Fruit fly (Drosophila melanogaster) whole organism, embryonic: ENCODE results near the gene TpnC25D.

Experiments
- Asciz ChIP-seq: fragments of 200-800 bp; sonication (Bioruptor generic); optimal IDR thresholded peaks from 2 replicates; lab custom pipeline; 2017; ENCODE audit warnings: missing biosample characterization, mild to moderate bottlenecking, missing genetic modification characterization, missing genetic modification reagents
- CG10209 ChIP-seq: fragments of 200-800 bp; sonication (Bioruptor generic); optimal IDR thresholded peaks from 3 replicates; lab custom pipeline; 2017; ENCODE audit warnings: missing biosample characterization, mild to moderate bottlenecking, missing genetic modification characterization, missing genetic modification reagents
- CG10321 ChIP-seq: fragments of 200-800 bp; sonication (Bioruptor generic); IDR thresholded peaks from 2 replicates; pipeline ENCODE4 v1.3.6; 2022; ENCODE audit warnings: missing biosample characterization, missing genetic modification characterization
- CG11696 ChIP-seq: fragments of 200-800 bp; sonication (Bioruptor generic); IDR thresholded peaks from 2 replicates; pipeline ENCODE4 v1.3.6; 2022; ENCODE audit warnings: missing biosample characterization, missing genetic modification characterization
- CG12071 ChIP-seq: fragments of 200-800 bp; sonication (Bioruptor generic); optimal IDR thresholded peaks from 3 replicates; lab custom pipeline; 2018; ENCODE audit warnings: missing biosample characterization, mild to moderate bottlenecking, missing genetic modification characterization
- CG12219 ChIP-seq: fragments of 200-800 bp; sonication (Bioruptor generic); optimal IDR thresholded peaks from 3 replicates; lab custom pipeline; 2018; ENCODE audit warnings: missing biosample characterization, mild to moderate bottlenecking, missing genetic modification characterization
- CG13287 ChIP-seq: fragments of 200-800 bp; sonication (Bioruptor generic); IDR thresholded peaks from 2 replicates; pipeline ENCODE4 v1.3.6; 2022; ENCODE audit warnings: missing biosample characterization, missing genetic modification characterization; ENCODE audit not compliant: partially characterized antibody
- CG13894 ChIP-seq: fragments of 200-800 bp; sonication (Bioruptor generic); optimal IDR thresholded peaks from 3 replicates; lab custom pipeline; 2018; ENCODE audit warnings: missing biosample characterization, mild to moderate bottlenecking, missing genetic modification characterization, moderate library complexity
- CG16813 ChIP-seq: fragments of 200-800 bp; sonication (Bioruptor generic); IDR thresholded peaks from 3 replicates; pipeline ENCODE4 v1.3.6; 2022; ENCODE audit warnings: missing biosample characterization, missing genetic modification characterization; ENCODE audit not compliant: partially characterized antibody
- CG16815 ChIP-seq: fragments of 200-800 bp; sonication (Bioruptor generic); optimal IDR thresholded peaks from 3 replicates; lab custom pipeline; 2017; ENCODE audit warnings: missing biosample characterization, mild to moderate bottlenecking, missing genetic modification characterization
- CG17186 ChIP-seq: fragments of 200-800 bp; sonication (Bioruptor generic); optimal IDR thresholded peaks from 3 replicates; lab custom pipeline; 2017; ENCODE audit warnings: missing biosample characterization, missing genetic modification reagents, missing genetic modification characterization
- CG17568 ChIP-seq: fragments of 200-800 bp; sonication (Bioruptor generic); optimal IDR thresholded peaks from 2 replicates; lab custom pipeline; 2018; ENCODE audit warnings: missing biosample characterization, mild to moderate bottlenecking, missing genetic modification characterization, moderate library complexity
- CG17912 ChIP-seq: fragments of 200-800 bp; sonication (Bioruptor generic); optimal IDR thresholded peaks from 2 replicates; lab custom pipeline; 2018; ENCODE audit warnings: missing biosample characterization, mild to moderate bottlenecking, missing genetic modification characterization
- CG18619 ChIP-seq: fragments of 200-800 bp; sonication (Bioruptor generic); optimal IDR thresholded peaks from 3 replicates; lab custom pipeline; 2017; ENCODE audit warnings: missing biosample characterization, mild to moderate bottlenecking, missing genetic modification characterization
- CG18764 ChIP-seq: fragments of 200-800 bp; sonication (Bioruptor generic); optimal IDR thresholded peaks from 3 replicates; lab custom pipeline; 2016; ENCODE audit warnings: missing biosample characterization, missing genetic modification characterization
- CG2875 ChIP-seq: fragments of 200-800 bp; sonication (Bioruptor generic); optimal IDR thresholded peaks from 2 replicates; lab custom pipeline; 2017; ENCODE audit warnings: missing biosample characterization, mild to moderate bottlenecking, missing genetic modification characterization, missing genetic modification reagents
- CG30020 ChIP-seq: fragments of 200-800 bp; optimal IDR thresholded peaks from 2 replicates; lab custom pipeline; 2019; ENCODE audit warnings: missing biosample characterization, mild to moderate bottlenecking, missing genetic modification characterization, moderate library complexity
- CG32767 ChIP-seq: fragments of 200-800 bp; sonication (Bioruptor generic); IDR thresholded peaks from 2 replicates; pipeline ENCODE4 v1.3.6; 2022; ENCODE audit warnings: missing biosample characterization, missing genetic modification characterization
- CG3281 ChIP-seq: fragments of 200-800 bp; sonication (Bioruptor generic); optimal IDR thresholded peaks from 3 replicates; lab custom pipeline; 2017; ENCODE audit warnings: missing biosample characterization, mild to moderate bottlenecking, missing genetic modification characterization
- CG33557 ChIP-seq: fragments of 200-800 bp; sonication (Bioruptor generic); optimal IDR thresholded peaks from 2 replicates; lab custom pipeline; 2019; ENCODE audit warnings: missing biosample characterization, mild to moderate bottlenecking, missing genetic modification characterization, moderate library complexity
- CG3407 ChIP-seq: fragments of 200-800 bp; sonication (Bioruptor generic); optimal IDR thresholded peaks from 2 replicates; lab custom pipeline; 2018; ENCODE audit warnings: missing biosample characterization, mild to moderate bottlenecking, missing genetic modification characterization
- CG3838 ChIP-seq: fragments of 200-800 bp; sonication (Bioruptor generic); optimal IDR thresholded peaks from 3 replicates; lab custom pipeline; 2016; ENCODE audit warnings: missing biosample characterization, missing genetic modification characterization
- CG4360 ChIP-seq: fragments of 200-800 bp; sonication (Bioruptor generic); IDR thresholded peaks from 2 replicates; pipeline ENCODE4 v1.3.6; 2022; ENCODE audit warnings: missing biosample characterization, missing genetic modification characterization
- CG8388 ChIP-seq: fragments of 200-800 bp; sonication (Bioruptor generic); optimal IDR thresholded peaks from 2 replicates; lab custom pipeline; 2019; ENCODE audit warnings: missing biosample characterization, mild to moderate bottlenecking, missing genetic modification characterization, moderate library complexity
- CG8765 ChIP-seq: fragments of 200-800 bp; sonication (Bioruptor generic); IDR thresholded peaks from 2 replicates; pipeline ENCODE4 v1.3.6; 2022; ENCODE audit warnings: missing biosample characterization, missing genetic modification characterization
- CG9609 ChIP-seq: fragments of 200-800 bp; sonication (Bioruptor generic); optimal IDR thresholded peaks from 3 replicates; lab custom pipeline; 2016; ENCODE audit warnings: missing biosample characterization, missing genetic modification characterization
- HHEX ChIP-seq: fragments of 200-800 bp; sonication (Bioruptor generic); optimal IDR thresholded peaks from 3 replicates; lab custom pipeline; 2017; ENCODE audit warnings: missing biosample characterization, mild to moderate bottlenecking, missing genetic modification characterization, missing genetic modification reagents
- Hr78 ChIP-seq, 2 experiments: fragments of 200-800 bp in 1 of 2; fragments of >200 bp in 1 of 2; sonication (Bioruptor generic) in 1 of 2; optimal IDR thresholded peaks; 2 replicates each; lab custom pipeline; 2017 to 2019; ENCODE audit warnings: missing biosample characterization in 2 of 2, missing genetic modification characterization in 2 of 2, mild to moderate bottlenecking in 1 of 2, moderate library complexity in 1 of 2
- Med ChIP-seq: fragments of 200-800 bp; sonication (Bioruptor generic); peaks from one replicate; lab custom pipeline; 2016; ENCODE audit warnings: missing biosample characterization, missing genetic modification characterization, mild to moderate bottlenecking, inconsistent platforms, moderate library complexity
- chm ChIP-seq: fragments of 200-800 bp; sonication (Bioruptor generic); IDR thresholded peaks from 2 replicates; pipeline ENCODE4 v1.3.6; 2022; ENCODE audit warnings: missing biosample characterization, missing genetic modification characterization
- fd64A ChIP-seq: fragments of 200-800 bp; sonication (Bioruptor generic); optimal IDR thresholded peaks from 3 replicates; lab custom pipeline; 2018; ENCODE audit warnings: missing biosample characterization, mild to moderate bottlenecking, missing genetic modification characterization
- fu2 ChIP-seq: fragments of 200-800 bp; sonication (Bioruptor generic); optimal IDR thresholded peaks from 2 replicates; lab custom pipeline; 2016; ENCODE audit warnings: missing biosample characterization, missing genetic modification characterization
- gcm ChIP-seq: fragments of 200-800 bp; sonication (Bioruptor generic); optimal IDR thresholded peaks from 2 replicates; lab custom pipeline; 2019; ENCODE audit warnings: missing biosample characterization, mild to moderate bottlenecking, missing genetic modification characterization, moderate library complexity
- gem ChIP-seq: fragments of 200-800 bp; sonication (Bioruptor generic); optimal IDR thresholded peaks from 2 replicates; lab custom pipeline; 2019; ENCODE audit warnings: missing biosample characterization, mild to moderate bottlenecking, missing genetic modification characterization, moderate library complexity
- inv ChIP-seq: fragments of 200-800 bp; sonication (Bioruptor generic); IDR thresholded peaks from 2 replicates; pipeline ENCODE4 v1.3.6; 2022; ENCODE audit warnings: missing biosample characterization, missing genetic modification characterization; ENCODE audit not compliant: partially characterized antibody
- kni ChIP-seq: fragments of 200-800 bp; sonication (Bioruptor generic); optimal IDR thresholded peaks from 3 replicates; lab custom pipeline; 2017; ENCODE audit warnings: mild to moderate bottlenecking, missing biosample characterization, missing genetic modification reagents, missing genetic modification characterization
- mld ChIP-seq: fragments of 200-800 bp; sonication (Bioruptor generic); IDR thresholded peaks from 3 replicates; pipeline ENCODE4 v1.3.6; 2022; ENCODE audit warnings: missing biosample characterization, missing genetic modification characterization; ENCODE audit not compliant: partially characterized antibody
- nerfin-2 ChIP-seq: fragments of 200-800 bp; sonication (Bioruptor generic); IDR thresholded peaks from 2 replicates; pipeline ENCODE4 v1.3.6; 2022; ENCODE audit warnings: missing biosample characterization, missing genetic modification characterization; ENCODE audit not compliant: partially characterized antibody
- nom ChIP-seq: fragments of 200-800 bp; sonication (Bioruptor generic); optimal IDR thresholded peaks from 2 replicates; lab custom pipeline; 2017; ENCODE audit warnings: missing biosample characterization, missing genetic modification characterization, mild to moderate bottlenecking, moderate library complexity, missing genetic modification reagents
- odd ChIP-seq: fragments of 200-800 bp; sonication (Bioruptor generic); optimal IDR thresholded peaks from 2 replicates; lab custom pipeline; 2017; ENCODE audit warnings: missing biosample characterization, mild to moderate bottlenecking, missing genetic modification characterization
- sc ChIP-seq, 3 experiments: fragments of >200 bp in 2 of 3; fragments of 200-800 bp in 1 of 3; sonication (Bioruptor generic) in 1 of 3; optimal IDR thresholded peaks; 2 replicates in 2 of 3; 3 replicates in 1 of 3; lab custom pipeline; 2017; ENCODE audit warnings: mild to moderate bottlenecking in 1 of 3, missing biosample characterization in 1 of 3, missing genetic modification characterization in 1 of 3, missing genetic modification reagents in 1 of 3
- sens ChIP-seq: fragments of 200-800 bp; sonication (Bioruptor generic); peaks from one replicate; lab custom pipeline; 2016; ENCODE audit warnings: missing biosample characterization, missing genetic modification characterization
- seq ChIP-seq: fragments of 200-800 bp; sonication (Bioruptor generic); IDR thresholded peaks from 2 replicates; pipeline ENCODE4 v1.3.6; 2022; ENCODE audit warnings: missing biosample characterization, missing genetic modification characterization
- shn ChIP-seq: fragments of 200-800 bp; sonication (Bioruptor generic); optimal IDR thresholded peaks from 3 replicates; lab custom pipeline; 2016; ENCODE audit warnings: missing biosample characterization, missing genetic modification characterization
- so ChIP-seq: fragments of 200-800 bp; sonication (Bioruptor generic); IDR thresholded peaks from 3 replicates; pipeline ENCODE4 v1.3.6; 2022; ENCODE audit warnings: missing biosample characterization, missing genetic modification characterization
- stc ChIP-seq: fragments of 200-800 bp; sonication (Bioruptor generic); IDR thresholded peaks from 2 replicates; pipeline ENCODE4 v1.3.6; 2022; ENCODE audit warnings: missing biosample characterization, missing genetic modification characterization
- tap ChIP-seq: fragments of 200-800 bp; optimal IDR thresholded peaks from 3 replicates; lab custom pipeline; 2019; ENCODE audit warnings: missing biosample characterization, mild to moderate bottlenecking, missing genetic modification characterization, moderate library complexity
- tll ChIP-seq, 2 experiments: fragments of 200-800 bp in 1 of 2; fragments of >200 bp in 1 of 2; sonication (Bioruptor generic) in 1 of 2; optimal IDR thresholded peaks; 2 replicates each; lab custom pipeline; 2017 to 2019; ENCODE audit warnings: missing biosample characterization in 2 of 2, missing genetic modification characterization in 2 of 2, mild to moderate bottlenecking in 1 of 2, moderate library complexity in 1 of 2

Gene TpnC25D

DNA sequence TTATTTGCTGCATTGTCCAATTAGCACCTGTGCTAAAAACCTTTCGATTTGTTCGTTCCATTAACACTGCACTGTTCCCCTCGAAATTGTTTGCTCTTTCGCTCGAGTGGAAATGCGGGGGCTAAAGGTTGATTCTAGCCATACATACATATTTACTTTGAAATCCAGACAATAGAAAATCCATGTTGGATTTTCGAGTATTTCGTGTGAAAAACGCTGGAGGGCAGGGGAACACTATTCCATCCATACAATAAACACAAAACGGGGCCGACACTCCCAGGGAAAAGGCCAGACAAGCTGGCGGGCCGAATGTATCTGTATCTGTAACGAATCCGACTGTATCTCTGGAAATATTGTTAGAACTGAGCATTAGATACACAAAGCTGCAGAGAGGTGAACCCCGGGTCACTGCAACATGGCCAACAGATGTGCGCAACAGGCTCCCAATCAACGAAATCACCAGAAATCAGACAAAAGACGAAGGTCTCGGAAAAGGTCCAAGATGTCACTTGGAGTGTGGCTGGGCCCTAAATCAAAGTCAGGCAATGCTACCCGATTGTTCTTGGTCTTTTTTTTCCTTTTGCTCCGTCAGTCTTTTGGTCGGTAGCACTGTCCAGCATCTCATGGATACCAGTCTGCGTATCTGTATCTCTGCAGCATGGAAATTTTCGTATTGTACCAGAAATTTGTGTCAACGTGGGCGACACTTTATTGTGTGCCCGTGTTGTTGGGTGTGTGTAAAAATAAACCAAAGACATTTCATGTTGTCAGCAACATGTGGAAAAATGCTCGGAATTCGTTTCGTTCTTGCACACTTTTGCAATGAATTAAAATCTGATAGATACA, 23.2 kb downstream of the TpnC25D start (continued):
- TF ChIP-seq CG12219 (GFP tag; lab: Kevin White, UChicago) (no peak), CG18764 (GFP tag; lab: Kevin White, UChicago) (no peak), CG16815 (GFP tag; lab: Kevin White, UChicago) (no peak), CG3407 (GFP tag; lab: Kevin White, UChicago) (no peak), CG9609 (no peak), seq (no peak), tll (GFP tag; optimal IDR thresholded peaks at IDR 0.05; lab: Kevin White, UChicago) (peak in 1 of 2 experiments; percentile 6), CG16813 (GFP tag; lab: Robert Waterston, UW) (no peak), gem (tag; lab: Kevin White, UChicago) (no peak), CG17186 (no peak), CG11696 (GFP tag; lab: Robert Waterston, UW) (no peak), CG3838 (GFP tag; lab: Kevin White, UChicago) (no peak), CG32767 (GFP tag; lab: Robert Waterston, UW) (no peak), Hr78 (GFP tag; optimal IDR thresholded peaks at IDR 0.05; lab: Kevin White, UChicago) (peak in 1 of 2 experiments; percentile 75), CG10321 (GFP tag; lab: Robert Waterston, UW) (no peak), Med (peak; percentile 78), CG2875 (no peak), CG30020 (tag; lab: Kevin White, UChicago) (no peak), shn (GFP tag; lab: Kevin White, UChicago) (peak; percentile 30), CG8765 (no peak), CG8388 (GFP tag; lab: Kevin White, UChicago) (no peak), Asciz (GFP tag; lab: Kevin White, UChicago) (no peak), stc (GFP tag; lab: Robert Waterston, UW) (no peak), CG10209 (GFP tag; lab: Kevin White, UChicago) (no peak), odd (peak; percentile 15), nom (GFP tag; lab: Kevin White, UChicago) (no peak), CG4360 (GFP tag; lab: Robert Waterston, UW) (peak; percentile 31; the same call in 1 of the 2 replicates), sens (GFP tag; lab: Kevin White, UChicago) (peak; percentile 23), CG12071 (GFP tag; lab: Kevin White, UChicago) (no peak), mld (GFP tag; lab: Robert Waterston, UW) (no peak), CG13894 (tag; lab: Kevin White, UChicago) (peak; percentile 1), CG18619 (GFP tag; lab: Kevin White, UChicago) (no peak), fd64A (GFP tag; lab: Kevin White, UChicago) (peak; percentile 9), CG17568 (no peak), HHEX (GFP tag; lab: Kevin White, UChicago) (no peak), kni (GFP tag; lab: Kevin White, UChicago) (peak; percentile 92)
- TF ChIP-seq, all 482 proteins: peak for 42

dm6 chr2L:5240520-5240919, 24.0 kb downstream of the TpnC25D start:
- peak; percentile 10 for TF ChIP-seq CG3281 (GFP tag; lab: Kevin White, UChicago)
- TF ChIP-seq nerfin-2 (GFP tag; lab: Robert Waterston, UW) = peak; percentile 80
- no peak for TF ChIP-seq gcm
- TF ChIP-seq CG17912 (GFP tag; lab: Kevin White, UChicago) = no peak
- no peak for TF ChIP-seq fu2
- TF ChIP-seq inv (GFP tag; lab: Robert Waterston, UW) = peak; percentile 36; the same call in 1 of the 2 replicates
- TF ChIP-seq CG33557 (GFP tag; lab: Kevin White, UChicago) = no peak
- peak; percentile 7; the same call in 1 of the 3 replicates for TF ChIP-seq so (GFP tag; lab: Robert Waterston, UW)
- peak; percentile 43; the same call in 1 of the 2 replicates for TF ChIP-seq CG13287 (GFP tag; lab: Robert Waterston, UW)
- TF ChIP-seq sc (optimal IDR thresholded peaks at IDR 0.05; lab: Kevin White, UChicago) = no peak
- no peak for TF ChIP-seq sc (GFP tag; optimal IDR thresholded peaks at IDR 0.05; lab: Kevin White, UChicago)
- peak; percentile 45 for TF ChIP-seq tap (tag; lab: Kevin White, UChicago)
- peak; percentile 72 for TF ChIP-seq chm (GFP tag; lab: Robert Waterston, UW)
- peak; percentile 40 for TF ChIP-seq Med
